Fruit fly (Drosophila melanogaster): ENCODE data around the gene CG44098.

dm6 chr3R:4798025-4798424 is 25.0 kb upstream of the CG44098 start:
- TF ChIP-seq Nf-YC (tag; optimal IDR thresholded peaks at IDR 0.05): no peak
- TF ChIP-seq vfl (GFP tag; optimal IDR thresholded peaks at IDR 0.05): no peak
